Worm (Caenorhabditis elegans) whole organism, L1 larva: ENCODE results near the gene snap-29.

ENCODE experiments used
- elt-2 ChIP-seq: sonication (generic microtip); optimal IDR thresholded peaks from 2 replicates; lab custom pipeline; 2016; ENCODE audit warnings: missing genetic modification characterization, mild to moderate bottlenecking, inconsistent platforms, missing compliant biosample characterization, missing genetic modification reagents
- nhr-11 ChIP-seq: fragments of 150-350 bp; optimal IDR thresholded peaks from 2 replicates; lab custom pipeline; 2014; ENCODE audit warnings: missing biosample characterization, missing genetic modification characterization
- nhr-90 ChIP-seq: sonication (generic microtip); optimal IDR thresholded peaks from 2 replicates; lab custom pipeline; 2016; ENCODE audit warnings: mild to moderate bottlenecking, missing genetic modification characterization, missing compliant biosample characterization; ENCODE audit not compliant: poor library complexity

ce11 chrIII:8782744-8783143 is 6.7 kb downstream of the snap-29 start:
- TF ChIP-seq elt-2 (tag; lab: Kevin White, UChicago) = peak; percentile 29
- peak; percentile 2 for TF ChIP-seq nhr-90 (tag; lab: Kevin White, UChicago)
- no peak for TF ChIP-seq nhr-11 (tag; lab: Kevin White, UChicago)
